Fruit fly (Drosophila melanogaster): Measurements from ENCODE around the gene RpL27.

Gene RpL27

DNA sequence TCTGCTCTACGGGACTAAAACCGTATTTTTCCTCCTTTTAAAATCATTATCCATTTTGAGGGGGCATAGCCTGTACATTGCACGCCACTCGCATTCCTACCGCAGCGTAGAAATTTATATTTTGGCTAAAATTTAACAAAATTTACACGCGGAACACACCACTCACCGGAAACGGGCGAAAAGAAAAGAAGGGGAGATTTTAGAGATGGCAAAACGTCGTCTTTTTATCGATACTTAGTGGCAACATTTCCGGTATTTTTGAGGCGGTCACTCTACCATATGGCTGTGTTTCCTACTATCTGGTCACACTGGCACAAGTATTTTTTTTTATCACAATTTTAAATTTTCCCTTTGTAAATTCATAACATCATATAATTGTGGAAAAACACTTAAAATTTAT lies at the start of gene RpL27 (continued):
- peak; percentile 44; the same call in 1 of the 2 replicates for TF ChIP-seq lmd (GFP tag; IDR thresholded peaks at IDR 0.05)
- peak; percentile 93 for TF ChIP-seq dm (GFP tag; optimal IDR thresholded peaks at IDR 0.05)
- TF ChIP-seq CG7556 (GFP tag; optimal IDR thresholded peaks at IDR 0.05) = peak; percentile 66
- peak; percentile 69 for TF ChIP-seq salm (tag; optimal IDR thresholded peaks at IDR 0.05)
- TF ChIP-seq CG2678 (tag; optimal IDR thresholded peaks at IDR 0.05) = peak; percentile 73
- peak; percentile 40 for TF ChIP-seq CG3065 (GFP tag; optimal IDR thresholded peaks at IDR 0.05)
- TF ChIP-seq Doc3 (GFP tag; IDR thresholded peaks at IDR 0.05; ENCODE audit: partially characterized antibody) = peak; percentile 34; the same call in 1 of the 3 replicates
- TF ChIP-seq CG2120 (GFP tag; optimal IDR thresholded peaks at IDR 0.05) = peak; percentile 49
- peak; percentile 52 for TF ChIP-seq CG16863 (GFP tag; optimal IDR thresholded peaks at IDR 0.05)
- peak; percentile 77 for TF ChIP-seq ems (GFP tag; optimal IDR thresholded peaks at IDR 0.05)
- peak; percentile 77 for TF ChIP-seq Hsf (GFP tag; optimal IDR thresholded peaks at IDR 0.05)
- TF ChIP-seq D (optimal IDR thresholded peaks at IDR 0.05) = no peak
- peak; percentile 69 for TF ChIP-seq D (GFP tag; optimal IDR thresholded peaks at IDR 0.05)
- peak; percentile 71 for TF ChIP-seq lbe (GFP tag; optimal IDR thresholded peaks at IDR 0.05)
- TF ChIP-seq chn (GFP tag; optimal IDR thresholded peaks at IDR 0.05) = peak; percentile 49
- 0 out of 2 replicates have a peak, but pooled peaks have one; percentile 23 for TF ChIP-seq CG4360 (GFP tag; IDR thresholded peaks at IDR 0.05)
- TF ChIP-seq Oli (tag; optimal IDR thresholded peaks at IDR 0.05) = peak; percentile 65
- peak; percentile 77 for TF ChIP-seq grau (tag; optimal IDR thresholded peaks at IDR 0.05)
- TF ChIP-seq CG31365 (tag; optimal IDR thresholded peaks at IDR 0.05) = peak; percentile 72
- TF ChIP-seq CG12769 (tag; optimal IDR thresholded peaks at IDR 0.05) = peak; percentile 77
- peak; percentile 86 for TF ChIP-seq mirr (GFP tag; optimal IDR thresholded peaks at IDR 0.05)
- TF ChIP-seq dati (GFP tag; IDR thresholded peaks at IDR 0.05) = no peak
- TF ChIP-seq Sry-δ (GFP tag; optimal IDR thresholded peaks at IDR 0.05) = peak; percentile 96
- peak; percentile 64 for TF ChIP-seq dmrt99B (tag; optimal IDR thresholded peaks at IDR 0.05)
- TF ChIP-seq dmrt11E (tag; optimal IDR thresholded peaks at IDR 0.05) = peak; percentile 64
- peak; percentile 78 for TF ChIP-seq CG11504 (tag; optimal IDR thresholded peaks at IDR 0.05)
- peak; percentile 68 for TF ChIP-seq CG6683 (GFP tag; optimal IDR thresholded peaks at IDR 0.05)
- peak; percentile 31 for TF ChIP-seq Chrac-16 (GFP tag; optimal IDR thresholded peaks at IDR 0.05)
- TF ChIP-seq en (GFP tag; optimal IDR thresholded peaks at IDR 0.05) = peak; percentile 70
- TF ChIP-seq CG7271 (tag; optimal IDR thresholded peaks at IDR 0.05) = peak; percentile 92
- no peak for TF ChIP-seq ab (GFP tag; optimal IDR thresholded peaks at IDR 0.05)
- TF ChIP-seq CG8388 (GFP tag; optimal IDR thresholded peaks at IDR 0.05) = peak; percentile 68
- peak; percentile 81; the same call in 2 of the 3 replicates for TF ChIP-seq CG17361 (GFP tag; IDR thresholded peaks at IDR 0.05)
- TF ChIP-seq CG14667 (GFP tag; IDR thresholded peaks at IDR 0.05) = no peak
- TF ChIP-seq fru (optimal IDR thresholded peaks at IDR 0.05) = no peak
- TF ChIP-seq CG10543 (GFP tag; optimal IDR thresholded peaks at IDR 0.05) = peak; percentile 91
- peak; percentile 74 for TF ChIP-seq CG3407 (GFP tag; optimal IDR thresholded peaks at IDR 0.05)
- TF ChIP-seq CG11723 (GFP tag; optimal IDR thresholded peaks at IDR 0.05) = peak; percentile 80
- TF ChIP-seq toy (GFP tag; IDR thresholded peaks at IDR 0.05) = no peak
- peak; percentile 71; the same call in 1 of the 2 replicates for TF ChIP-seq MBD-R2 (GFP tag; IDR thresholded peaks at IDR 0.05)
- TF ChIP-seq tio (GFP tag; optimal IDR thresholded peaks at IDR 0.05) = peak; percentile 33
- peak; percentile 86 for TF ChIP-seq gfzf (GFP tag; optimal IDR thresholded peaks at IDR 0.05)
- TF ChIP-seq bowl (GFP tag; IDR thresholded peaks at IDR 0.05) = peak; percentile 67
- TF ChIP-seq CG8924 (tag; optimal IDR thresholded peaks at IDR 0.05) = peak; percentile 80
- TF ChIP-seq GATAe (GFP tag; conservative IDR thresholded peaks at IDR 0.05) = 0 out of 2 replicates have a peak, but pooled peaks have one; percentile 8
- TF ChIP-seq CG12071 (GFP tag; optimal IDR thresholded peaks at IDR 0.05) = peak; percentile 80
- TF ChIP-seq Ravus (GFP tag; IDR thresholded peaks at IDR 0.05) = no peak; the same call in 1 of the 2 replicates
- TF ChIP-seq tll (GFP tag; optimal IDR thresholded peaks at IDR 0.05) = no peak
- peak; percentile 89 for TF ChIP-seq CG17912 (GFP tag; optimal IDR thresholded peaks at IDR 0.05)
- TF ChIP-seq CG13624 (GFP tag; optimal IDR thresholded peaks at IDR 0.05) = peak; percentile 90
- TF ChIP-seq tna (GFP tag; IDR thresholded peaks at IDR 0.05; ENCODE audit: partially characterized antibody) = no peak; the same call in 1 of the 2 replicates

Data from whole organism, embryonic.